Worm (Caenorhabditis elegans) whole organism, midembryonic: ENCODE measurements around the gene Y39B6A.5.

Source experiments
- cog-1 ChIP-seq: sonication (generic microtip); optimal IDR thresholded peaks from 2 replicates; lab custom pipeline; 2016; ENCODE audit warnings: missing genetic modification characterization, missing compliant biosample characterization
- klf-2 ChIP-seq: fragments of 200-800 bp; sonication (Bioruptor generic); conservative IDR thresholded peaks from 2 replicates; pipeline ENCODE4 v1.3.6; 2022; ENCODE audit warnings: missing genetic modification reagents, missing genetic modification characterization, missing compliant biosample characterization
- tab-1 ChIP-seq: fragments of 200-800 bp; sonication (Bioruptor generic); IDR thresholded peaks from 2 replicates; pipeline ENCODE4 v1.3.6; 2022; ENCODE audit warnings: missing genetic modification characterization, missing compliant biosample characterization

DNA sequence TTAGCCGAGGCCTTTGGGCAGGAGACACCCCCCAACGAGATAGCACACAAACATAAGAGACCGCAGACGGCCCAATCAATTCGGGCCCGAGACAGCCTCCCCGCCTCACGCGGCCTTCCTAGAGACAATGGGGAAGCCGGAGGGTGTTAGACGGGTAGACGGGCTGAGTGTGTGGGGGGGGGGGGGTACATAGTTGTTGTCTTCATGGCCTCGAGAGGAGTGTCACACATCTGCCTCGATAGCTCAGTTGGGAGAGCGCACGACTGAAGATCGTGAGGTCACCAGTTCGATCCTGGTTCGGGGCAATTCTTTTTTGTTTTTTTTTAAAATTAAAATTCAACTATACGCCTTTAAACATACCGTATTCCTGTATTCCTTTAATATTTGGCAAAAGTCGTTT lies 32.9 kb downstream of the Y39B6A.5 start:
- TF ChIP-seq klf-2 (GFP tag; lab: Robert Waterston, UW), result peak; percentile 90
- TF ChIP-seq cog-1, result peak; percentile 49
- TF ChIP-seq tab-1 (GFP tag; lab: Robert Waterston, UW), result peak; percentile 94
